Worm (Caenorhabditis elegans) whole organism, mixed stage, embryonic: ENCODE measurements around the gene tbx-11.

Experiments used
- bed-3 ChIP-seq: fragments of 200-800 bp; sonication (Bioruptor generic); optimal IDR thresholded peaks from 3 replicates; lab custom pipeline; 2018; ENCODE audit warnings: mild to moderate bottlenecking, missing genetic modification characterization, moderate library complexity, missing compliant biosample characterization
- elt-1 ChIP-seq: sonication (generic microtip); optimal IDR thresholded peaks from 2 replicates; lab custom pipeline; 2017; ENCODE audit warnings: missing genetic modification characterization, mild to moderate bottlenecking, missing compliant biosample characterization, antibody characterized with exemption, moderate library complexity, borderline replicate concordance; ENCODE audit not compliant: insufficient read depth
- elt-3 ChIP-seq: fragments of 150-350 bp; optimal IDR thresholded peaks from 2 replicates; lab custom pipeline; 2014; ENCODE audit warnings: missing biosample characterization, missing genetic modification characterization
- lsy-2 ChIP-seq: fragments of 150-350 bp; optimal IDR thresholded peaks from 2 replicates; lab custom pipeline; 2014; ENCODE audit warnings: missing biosample characterization, missing genetic modification characterization
- unc-39 ChIP-seq: fragments of 150-350 bp; optimal IDR thresholded peaks from 2 replicates; lab custom pipeline; 2014; ENCODE audit warnings: missing biosample characterization, missing genetic modification characterization
- unc-62 ChIP-seq: fragments of 150-350 bp; optimal IDR thresholded peaks from 2 replicates; lab custom pipeline; 2014; ENCODE audit warnings: missing biosample characterization, missing genetic modification reagents, missing genetic modification characterization
- ztf-11 ChIP-seq: fragments of 150-350 bp; optimal IDR thresholded peaks from 2 replicates; lab custom pipeline; 2014; ENCODE audit warnings: missing biosample characterization, missing genetic modification characterization

ce11 chrIII:5998640-5999039 is 48.1 kb downstream of the tbx-11 start:
- TF ChIP-seq ztf-11 (tag; lab: Kevin White, UChicago) = no peak
- no peak for TF ChIP-seq elt-1 (tag; lab: Kevin White, UChicago)
- TF ChIP-seq unc-62 (GFP tag; lab: Kevin White, UChicago) = no peak
- TF ChIP-seq lsy-2 = no peak
- TF ChIP-seq unc-39 (tag; lab: Kevin White, UChicago) = no peak
- TF ChIP-seq elt-3 = no peak
- TF ChIP-seq bed-3 (GFP tag; lab: Kevin White, UChicago) = no peak
